Worm (Caenorhabditis elegans) whole organism, L1 larva: ENCODE results near the gene F19H6.6.
A peak's percentile ranks its signal among the peaks of the same experiment; 100 is the strongest.

Experiments
- C04F5.9 ChIP-seq: sonication (generic microtip); optimal IDR thresholded peaks from 2 replicates; lab custom pipeline; 2016; ENCODE audit warnings: missing genetic modification characterization, missing compliant biosample characterization
- ces-1 ChIP-seq: fragments of 150-350 bp; optimal IDR thresholded peaks from 2 replicates; lab custom pipeline; 2014; ENCODE audit warnings: missing biosample characterization, missing genetic modification reagents, missing genetic modification characterization
- elt-2 ChIP-seq: sonication (generic microtip); optimal IDR thresholded peaks from 2 replicates; lab custom pipeline; 2016; ENCODE audit warnings: missing genetic modification characterization, mild to moderate bottlenecking, inconsistent platforms, missing compliant biosample characterization, missing genetic modification reagents
- fkh-10 ChIP-seq: sonication (generic microtip); optimal IDR thresholded peaks from 2 replicates; lab custom pipeline; 2017; ENCODE audit warnings: missing biosample characterization, missing genetic modification reagents, missing genetic modification characterization
- lsy-2 ChIP-seq, 2 experiments: fragments of 150-350 bp; optimal IDR thresholded peaks; 2 replicates each; lab custom pipeline; 2014; ENCODE audit warnings: missing biosample characterization in 2 of 2, missing genetic modification characterization in 2 of 2
- mep-1 ChIP-seq: fragments of 150-350 bp; optimal IDR thresholded peaks from 2 replicates; lab custom pipeline; 2014; ENCODE audit warnings: missing biosample characterization, missing genetic modification characterization
- nhr-11 ChIP-seq: fragments of 150-350 bp; optimal IDR thresholded peaks from 2 replicates; lab custom pipeline; 2014; ENCODE audit warnings: missing biosample characterization, missing genetic modification characterization
- nhr-12 ChIP-seq: sonication (generic microtip); optimal IDR thresholded peaks from 2 replicates; lab custom pipeline; 2017; ENCODE audit warnings: missing biosample characterization, missing genetic modification characterization
- nhr-77 ChIP-seq: fragments of 150-350 bp; optimal IDR thresholded peaks from 2 replicates; lab custom pipeline; 2014; ENCODE audit warnings: missing biosample characterization, missing genetic modification characterization
- tlp-1 ChIP-seq: fragments of 150-350 bp; optimal IDR thresholded peaks from 2 replicates; lab custom pipeline; 2014; ENCODE audit warnings: missing biosample characterization, missing genetic modification characterization
- unc-62 ChIP-seq: fragments of 150-350 bp; optimal IDR thresholded peaks from 2 replicates; lab custom pipeline; 2014; ENCODE audit warnings: missing biosample characterization, missing genetic modification reagents, missing genetic modification characterization
- ztf-11 ChIP-seq, 2 experiments: sonication (generic microtip); optimal IDR thresholded peaks; 2 replicates each; lab custom pipeline; 2016 to 2017; ENCODE audit warnings: missing genetic modification characterization in 2 of 2, missing biosample characterization in 1 of 2, missing compliant biosample characterization in 1 of 2

DNA sequence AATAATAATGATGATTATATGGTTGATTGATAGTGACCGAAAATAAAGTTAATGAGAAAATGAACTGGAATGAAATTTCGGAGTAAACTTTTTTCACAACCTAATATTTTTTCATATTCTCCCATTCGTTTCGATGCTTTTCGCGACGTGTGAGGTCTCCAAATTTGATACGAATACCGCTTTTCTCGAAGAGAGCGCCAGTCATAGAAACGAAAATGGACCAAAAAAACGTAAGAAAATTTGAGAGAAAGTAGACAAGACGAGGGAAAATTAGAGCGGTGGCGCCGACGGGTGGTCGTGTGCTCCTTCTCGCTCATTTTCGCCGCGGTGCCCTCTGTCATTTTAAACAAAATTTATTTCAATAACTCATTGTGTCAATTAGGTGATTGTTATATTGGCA is 46.2 kb upstream of the F19H6.6 start:
- TF ChIP-seq ztf-11 (tag; optimal IDR thresholded peaks at IDR 0.05; lab: Kevin White, UChicago) (no peak), unc-62 (no peak), tlp-1 (tag; lab: Kevin White, UChicago) (no peak), nhr-77 (tag; lab: Kevin White, UChicago) (no peak), lsy-2 (tag; optimal IDR thresholded peaks at IDR 0.05; lab: Kevin White, UChicago) (no peak), fkh-10 (no peak), ces-1 (no peak), nhr-11 (tag; lab: Kevin White, UChicago) (no peak), nhr-12 (tag; lab: Kevin White, UChicago) (no peak), C04F5.9 (tag; lab: Kevin White, UChicago) (no peak), elt-2 (tag; lab: Kevin White, UChicago) (peak; percentile 5), mep-1 (no peak)
